Fruit fly (Drosophila melanogaster) whole organism, larva: ENCODE measurements around the gene CG13004.

Experiments
- noc ChIP-seq: fragments of 200-800 bp; sonication (Bioruptor generic); optimal IDR thresholded peaks from 3 replicates; lab custom pipeline; 2019; ENCODE audit warnings: missing biosample characterization, mild to moderate bottlenecking, missing genetic modification characterization, moderate library complexity

Gene CG13004

dm6 chrX:16835304-16835703 lies at the start of gene CG13004, which contains the start of gene CG46306:
Gene CG13004 (minus strand): TSS chrX:16835520.
Gene CG46306 (minus strand): TSS chrX:16835520.
- no peak for TF ChIP-seq noc (tag; lab: Kevin White, UChicago)

dm6 chrX:16884280-16884679 lies 49.0 kb upstream of the CG13004 start, which contains the start of the genes Nprl2 and Polr3I:
Gene Nprl2 (minus strand): TSS chrX:16884365.
Gene Polr3I (plus strand): TSS chrX:16884581.
- TF ChIP-seq noc (tag; lab: Kevin White, UChicago): no peak

- no peak for TF ChIP-seq noc (tag; lab: Kevin White, UChicago)
Measured at dm6 chrX:16881015-16881414, 45.7 kb upstream of the CG13004 start, which contains the start of gene CG4872. Gene CG4872 (plus strand): TSS chrX:16881347.

DNA sequence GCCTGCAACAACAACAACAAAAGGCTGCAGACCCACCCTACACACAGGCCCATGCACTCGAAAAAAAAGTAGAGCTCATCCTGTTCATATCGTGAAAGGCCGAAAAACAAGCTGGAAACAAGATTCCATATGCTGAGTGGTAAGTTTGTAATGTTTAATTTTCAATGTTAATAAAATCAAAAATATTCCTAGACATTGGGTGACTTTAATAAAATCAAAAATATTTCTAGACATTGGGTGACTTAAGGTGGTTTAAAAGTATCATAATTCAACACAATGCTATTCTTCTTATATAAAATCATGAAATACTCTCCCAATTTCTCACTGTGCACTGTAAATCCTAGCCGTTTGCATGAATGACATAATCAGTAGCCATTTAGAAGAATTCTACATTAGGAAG lies 44.7 kb upstream of the CG13004 start:
- TF ChIP-seq noc (tag; lab: Kevin White, UChicago): no peak

dm6 chrX:16876425-16876824 lies 41.1 kb upstream of the CG13004 start, which contains the start of gene CG13003:
Gene CG13003 (minus strand): TSS chrX:16876544.
- no peak for TF ChIP-seq noc (tag; lab: Kevin White, UChicago)

dm6 chrX:16874671-16875070 lies 39.4 kb upstream of the CG13004 start:
- TF ChIP-seq noc (tag; lab: Kevin White, UChicago): no peak

dm6 chrX:16873053-16873452 lies 37.7 kb upstream of the CG13004 start:
- TF ChIP-seq noc (tag; lab: Kevin White, UChicago): no peak

DNA sequence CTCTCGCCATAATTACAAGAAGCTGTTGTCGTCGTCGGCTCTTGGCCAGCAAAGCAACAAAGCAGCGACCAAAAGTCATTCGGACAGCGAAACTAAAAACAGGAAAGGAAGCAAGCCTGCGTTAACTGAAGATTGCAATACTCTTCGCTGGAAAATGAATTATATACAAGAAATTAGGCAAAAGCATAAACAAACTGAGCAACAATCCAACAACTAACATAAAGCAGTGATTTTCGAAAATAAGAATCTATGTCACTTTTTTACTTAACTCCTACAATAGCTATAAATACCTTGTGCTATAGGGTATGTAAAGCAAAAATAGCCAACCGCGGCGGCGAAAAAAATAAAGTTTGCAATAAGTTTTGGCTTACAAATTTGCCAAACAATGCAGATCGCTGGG lies 36.5 kb upstream of the CG13004 start:
- no peak for TF ChIP-seq noc (tag; lab: Kevin White, UChicago)

DNA sequence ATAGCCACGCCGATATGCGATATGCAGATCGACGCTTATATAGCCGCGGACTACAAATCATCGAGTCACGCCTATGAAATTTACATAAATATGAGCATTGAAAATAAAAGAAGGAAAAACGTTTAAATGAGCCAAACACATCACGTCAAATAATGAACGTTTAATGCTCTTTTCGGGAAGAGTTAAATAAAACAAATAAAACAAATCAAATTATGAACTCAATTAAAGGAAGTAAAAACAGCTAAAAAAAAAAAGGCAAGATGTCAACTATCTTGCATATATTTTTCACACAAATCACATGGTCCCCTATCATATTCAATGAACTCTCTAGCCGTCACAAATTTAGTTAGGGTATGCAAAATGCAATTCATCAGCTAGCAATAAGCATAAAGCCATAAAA lies 32.3 kb upstream of the CG13004 start:
- TF ChIP-seq noc (tag; lab: Kevin White, UChicago): no peak

- TF ChIP-seq noc (tag; lab: Kevin White, UChicago): no peak
Measured at dm6 chrX:16859732-16860131, 24.4 kb upstream of the CG13004 start.

DNA sequence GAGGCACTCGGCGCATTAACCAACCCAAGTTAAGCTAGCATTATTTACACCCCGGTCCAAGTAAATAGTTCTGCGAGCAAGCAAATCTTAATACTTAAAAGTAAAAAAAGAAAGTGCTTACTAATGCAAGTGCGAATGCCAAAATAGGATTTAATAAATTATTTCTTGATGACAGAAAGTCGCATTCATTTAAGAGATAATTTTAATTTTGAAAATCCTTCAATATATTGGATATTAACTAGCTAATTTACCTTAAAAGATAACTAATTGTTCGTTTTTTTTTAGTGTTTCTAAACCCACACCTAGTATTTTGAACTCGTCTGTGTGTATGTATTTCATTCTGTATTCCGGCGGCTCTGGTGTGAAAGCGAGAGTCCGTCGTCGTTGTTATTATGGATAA lies 19.4 kb upstream of the CG13004 start:
- peak; percentile 26 for TF ChIP-seq noc (tag; lab: Kevin White, UChicago)

DNA sequence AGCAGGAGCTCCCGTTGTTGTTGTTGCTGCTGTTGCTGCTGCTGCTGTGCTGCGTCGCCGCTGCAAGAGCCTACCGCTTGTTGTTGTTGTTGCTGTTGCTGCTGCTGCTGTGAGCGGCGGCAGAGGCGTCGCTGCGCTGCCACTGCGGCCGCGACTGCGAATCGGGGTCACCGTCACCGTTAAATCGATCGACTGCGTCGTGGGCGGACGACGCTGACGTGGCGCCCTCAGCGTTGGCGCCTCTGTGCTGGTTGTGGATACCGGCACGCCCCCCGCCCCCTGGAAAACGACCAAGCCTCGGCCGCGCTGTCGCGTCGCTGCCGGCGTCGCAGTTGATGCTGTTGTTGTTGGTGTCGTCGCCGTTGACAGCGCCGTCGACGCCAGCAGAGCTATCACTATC lies 14.2 kb upstream of the CG13004 start:
- TF ChIP-seq noc (tag; lab: Kevin White, UChicago): no peak

DNA sequence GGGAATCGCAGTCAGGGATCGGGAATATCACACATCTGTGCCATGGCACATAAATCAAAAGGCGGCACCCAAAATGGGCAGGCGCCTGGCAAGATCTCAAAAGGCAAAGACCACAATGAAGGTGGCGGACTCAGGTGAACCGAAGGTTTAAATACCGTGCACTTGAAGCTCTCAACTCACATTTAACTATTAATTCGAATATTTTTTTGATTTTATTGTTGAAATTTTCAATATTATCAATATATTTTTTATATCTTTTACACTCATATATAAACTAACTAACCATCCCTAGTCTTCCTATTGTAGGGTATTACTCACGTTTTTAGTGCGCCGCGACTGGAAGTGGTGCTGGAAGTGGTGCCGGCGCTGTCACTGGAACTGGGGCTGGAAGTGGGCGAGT lies 13.7 kb upstream of the CG13004 start:
- no peak for TF ChIP-seq noc (tag; lab: Kevin White, UChicago)

- no peak for TF ChIP-seq noc (tag; lab: Kevin White, UChicago)
Measured at dm6 chrX:16846575-16846974, 11.3 kb upstream of the CG13004 start.

- TF ChIP-seq noc (tag; lab: Kevin White, UChicago): no peak
Measured at dm6 chrX:16844295-16844694, 9.0 kb upstream of the CG13004 start, which contains the start of gene RSG7. Gene RSG7 (minus strand): TSS chrX:16844433.

dm6 chrX:16839905-16840304 lies 4.6 kb upstream of the CG13004 start:
- no peak for TF ChIP-seq noc (tag; lab: Kevin White, UChicago)

DNA sequence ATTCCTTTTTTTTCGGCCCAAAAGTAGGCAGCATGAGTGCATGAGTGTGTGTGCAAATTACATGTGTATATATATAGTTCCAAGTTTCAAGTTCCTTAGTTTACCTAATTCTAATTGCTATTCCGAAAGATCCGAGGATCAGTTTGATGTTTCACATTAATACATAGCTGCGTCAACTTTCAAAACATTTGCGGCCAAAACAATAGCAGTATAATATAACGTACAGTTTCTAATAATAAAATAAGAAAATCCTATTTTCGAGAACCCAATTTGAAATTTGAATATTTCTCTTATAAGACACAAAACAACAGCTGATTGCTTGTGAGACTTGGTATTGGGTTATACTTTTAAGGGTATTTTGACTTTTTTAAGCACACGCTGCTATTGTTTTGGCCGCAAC lies 3.7 kb upstream of the CG13004 start:
- TF ChIP-seq noc (tag; lab: Kevin White, UChicago): no peak
